Worm (Caenorhabditis elegans) whole organism, late embryonic: ENCODE results near the gene F10A3.4.

ENCODE experiments used
- C38D4.7 ChIP-seq: fragments of 200-800 bp; sonication (Bioruptor generic); optimal IDR thresholded peaks from 2 replicates; lab custom pipeline; 2018; ENCODE audit warnings: mild to moderate bottlenecking, missing genetic modification characterization, moderate library complexity, missing compliant biosample characterization
- F13H6.1 ChIP-seq: sonication (generic microtip); optimal IDR thresholded peaks from 2 replicates; lab custom pipeline; 2016; ENCODE audit warnings: missing genetic modification characterization, missing compliant biosample characterization
- K09A11.1 ChIP-seq: sonication (generic microtip); optimal IDR thresholded peaks from 2 replicates; lab custom pipeline; 2017; ENCODE audit warnings: antibody characterized with exemption, mild to moderate bottlenecking, missing genetic modification characterization, missing compliant biosample characterization; ENCODE audit not compliant: insufficient read depth
- ceh-31 ChIP-seq: sonication (generic microtip); optimal IDR thresholded peaks from 2 replicates; lab custom pipeline; 2016; ENCODE audit warnings: missing genetic modification characterization, missing compliant biosample characterization
- hlh-30 ChIP-seq: sonication (generic microtip); optimal IDR thresholded peaks from 2 replicates; lab custom pipeline; 2017; ENCODE audit warnings: antibody characterized with exemption, missing genetic modification characterization, missing compliant biosample characterization; ENCODE audit not compliant: insufficient read depth
- lim-6 ChIP-seq: sonication (generic microtip); optimal IDR thresholded peaks from 2 replicates; lab custom pipeline; 2016; ENCODE audit warnings: missing genetic modification characterization, missing compliant biosample characterization
- pat-9 ChIP-seq: fragments of 200-800 bp; sonication (Bioruptor generic); optimal IDR thresholded peaks from 2 replicates; lab custom pipeline; 2018; ENCODE audit warnings: mild to moderate bottlenecking, missing genetic modification characterization, moderate library complexity, missing compliant biosample characterization
- pha-2 ChIP-seq: sonication (generic microtip); optimal IDR thresholded peaks from 2 replicates; lab custom pipeline; 2017; ENCODE audit warnings: mild to moderate bottlenecking, missing genetic modification characterization, missing compliant biosample characterization
- tbx-7 ChIP-seq: sonication (generic microtip); optimal IDR thresholded peaks from 2 replicates; lab custom pipeline; 2016; ENCODE audit warnings: missing genotype, missing genetic modification characterization, missing compliant biosample characterization
- ttx-3 ChIP-seq: sonication (generic microtip); optimal IDR thresholded peaks from 2 replicates; lab custom pipeline; 2016; ENCODE audit warnings: missing genetic modification reagents, missing genetic modification characterization, missing compliant biosample characterization
- zip-5 ChIP-seq: sonication (generic microtip); optimal IDR thresholded peaks from 2 replicates; lab custom pipeline; 2016; ENCODE audit warnings: missing genetic modification characterization, missing compliant biosample characterization

DNA sequence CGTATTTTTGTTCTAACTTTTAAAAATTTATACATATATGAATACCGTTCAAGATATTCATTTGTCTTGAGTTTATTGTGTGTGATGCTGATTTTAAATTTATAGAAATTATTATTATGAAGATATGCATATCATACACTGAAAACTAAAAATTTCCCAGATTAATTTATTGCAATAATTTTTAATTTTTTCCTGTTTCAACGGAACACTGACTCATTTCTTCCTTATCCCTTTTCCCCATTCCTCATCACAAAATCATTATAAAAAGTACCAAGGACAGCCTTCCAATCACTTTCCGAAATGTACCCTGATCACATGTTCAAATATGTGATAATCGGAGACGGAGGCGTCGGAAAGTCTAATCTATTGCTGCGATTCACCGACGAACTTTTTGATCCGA is 45.7 kb downstream of the F10A3.4 start, which contains the start of gene rabr-4:
- TF ChIP-seq K09A11.1 (no peak), ttx-3 (tag; lab: Kevin White, UChicago) (no peak), C38D4.7 (GFP tag; lab: Kevin White, UChicago) (no peak), F13H6.1 (tag; lab: Kevin White, UChicago) (no peak), tbx-7 (tag; lab: Kevin White, UChicago) (no peak), lim-6 (tag; lab: Kevin White, UChicago) (no peak), pha-2 (no peak), hlh-30 (tag; lab: Kevin White, UChicago) (no peak), pat-9 (tag; lab: Kevin White, UChicago) (no peak), ceh-31 (no peak), zip-5 (tag; lab: Kevin White, UChicago) (no peak)
